Fruit fly (Drosophila melanogaster): ENCODE measurements around the gene bchs.
A peak's percentile ranks its signal among the peaks of the same experiment; 100 is the strongest.

Gene bchs

DNA sequence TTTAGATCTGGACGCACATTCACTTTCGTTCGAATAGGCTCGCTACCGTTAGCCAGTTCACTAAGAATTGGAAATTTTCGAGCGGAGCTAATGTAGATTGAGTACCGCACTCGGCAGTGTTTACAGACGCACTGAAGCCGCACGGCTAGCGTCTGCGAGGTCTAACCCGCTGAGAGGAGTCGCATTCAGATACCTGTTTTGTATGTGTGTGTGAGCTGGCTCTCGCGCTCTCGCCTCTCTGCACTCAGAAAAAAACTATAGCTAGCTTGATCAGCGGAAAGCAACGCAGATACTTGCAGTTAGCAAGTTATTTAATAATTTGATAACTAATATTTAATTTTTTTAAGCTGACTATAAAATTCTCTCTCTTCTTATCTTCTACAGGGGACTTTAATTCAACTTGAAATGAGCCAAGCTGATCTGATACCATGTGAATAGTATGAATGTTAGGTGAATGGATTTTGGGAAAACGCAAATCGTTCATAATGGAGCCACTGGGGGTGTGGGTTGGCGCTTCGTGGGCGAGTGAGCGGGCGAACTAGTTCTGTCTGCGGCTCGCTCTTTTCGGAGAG is 27.5 kb upstream of the bchs start, which contains the start of gene rau (continued):
- TF ChIP-seq MBD-R2 (GFP tag; IDR thresholded peaks at IDR 0.05) (no peak), CG17612 (GFP tag; IDR thresholded peaks at IDR 0.05) (0 out of 2 replicates have a peak, but pooled peaks have one; percentile 32), CG2678 (tag; optimal IDR thresholded peaks at IDR 0.05) (peak; percentile 87), CG31224 (GFP tag; IDR thresholded peaks at IDR 0.05) (peak; percentile 34; the same call in 1 of the 2 replicates), tll (GFP tag; optimal IDR thresholded peaks at IDR 0.05) (no peak), CG2712 (tag; optimal IDR thresholded peaks at IDR 0.05) (peak; percentile 91), CG6791 (GFP tag; IDR thresholded peaks at IDR 0.05; ENCODE audit: partially characterized antibody) (no peak), ac (GFP tag; optimal IDR thresholded peaks at IDR 0.05) (peak; percentile 41), CG11696 (GFP tag; IDR thresholded peaks at IDR 0.05) (peak; percentile 44; the same call in 1 of the 2 replicates), CG13287 (GFP tag; IDR thresholded peaks at IDR 0.05; ENCODE audit: partially characterized antibody) (no peak), NC2β (GFP tag; optimal IDR thresholded peaks at IDR 0.05) (peak; percentile 57), CG12769 (tag; optimal IDR thresholded peaks at IDR 0.05) (no peak), pum (GFP tag; optimal IDR thresholded peaks at IDR 0.05) (no peak), Myb (GFP tag; optimal IDR thresholded peaks at IDR 0.05) (no peak), Taf1 (GFP tag; IDR thresholded peaks at IDR 0.05) (peak; percentile 52; the same call in 1 of the 2 replicates), pho (GFP tag; optimal IDR thresholded peaks at IDR 0.05) (no peak), salm (tag; optimal IDR thresholded peaks at IDR 0.05) (no peak), CG10147 (GFP tag; optimal IDR thresholded peaks at IDR 0.05) (peak; percentile 48), CG6813 (GFP tag; optimal IDR thresholded peaks at IDR 0.05) (peak; percentile 42), MTF-1 (GFP tag; optimal IDR thresholded peaks at IDR 0.05; ENCODE audit: borderline replicate concordance) (no peak), CG3726 (GFP tag; IDR thresholded peaks at IDR 0.05) (0 out of 3 replicates have a peak, but pooled peaks have one; percentile 36), CG17802 (tag; optimal IDR thresholded peaks at IDR 0.05) (peak; percentile 22), ERR (GFP tag; optimal IDR thresholded peaks at IDR 0.05) (no peak), Poxn (GFP tag; IDR thresholded peaks at IDR 0.05) (no peak), mirr (GFP tag; optimal IDR thresholded peaks at IDR 0.05) (no peak), Doc2 (GFP tag; IDR thresholded peaks at IDR 0.05) (no peak), mam (GFP tag; optimal IDR thresholded peaks at IDR 0.05) (peak; percentile 65), CG10274 (GFP tag; optimal IDR thresholded peaks at IDR 0.05) (no peak), dmrt11E (tag; optimal IDR thresholded peaks at IDR 0.05) (peak; percentile 76), otp (GFP tag; IDR thresholded peaks at IDR 0.05) (0 out of 3 replicates have a peak, but pooled peaks have one; percentile 17), unc-4 (GFP tag; IDR thresholded peaks at IDR 0.05; ENCODE audit: partially characterized antibody) (no peak), CG5953 (GFP tag; IDR thresholded peaks at IDR 0.05) (no peak), ash1 (GFP tag; optimal IDR thresholded peaks at IDR 0.05) (no peak), CG7372 (GFP tag; IDR thresholded peaks at IDR 0.05) (peak; percentile 76), C15 (GFP tag; IDR thresholded peaks at IDR 0.05) (peak; percentile 51; the same call in 1 of the 3 replicates), caup (GFP tag; optimal IDR thresholded peaks at IDR 0.05; ENCODE audit: severe bottlenecking) (peak; percentile 56), CG10209 (GFP tag; optimal IDR thresholded peaks at IDR 0.05) (peak; percentile 58), CG15514 (GFP tag; optimal IDR thresholded peaks at IDR 0.05) (peak; percentile 98), CG8478 (optimal IDR thresholded peaks at IDR 0.05) (no peak), aop (GFP tag; IDR thresholded peaks at IDR 0.05) (peak; percentile 62; the same call in 1 of the 2 replicates), CG3163 (GFP tag; optimal IDR thresholded peaks at IDR 0.05) (no peak), Mad (GFP tag; optimal IDR thresholded peaks at IDR 0.05) (peak; percentile 54), Dip3 (GFP tag; optimal IDR thresholded peaks at IDR 0.05) (peak; percentile 33), stc (GFP tag; IDR thresholded peaks at IDR 0.05) (no peak), jumu (GFP tag; optimal IDR thresholded peaks at IDR 0.05) (no peak), danr (GFP tag; IDR thresholded peaks at IDR 0.05) (peak; percentile 47), HLH3B (GFP tag; IDR thresholded peaks at IDR 0.05) (peak; percentile 29; the same call in 1 of the 2 replicates), CG13424 (tag; optimal IDR thresholded peaks at IDR 0.05) (peak; percentile 85), Sin3A (optimal IDR thresholded peaks at IDR 0.05) (no peak), Dek (tag; optimal IDR thresholded peaks at IDR 0.05) (peak; percentile 50)
